Worm (Caenorhabditis elegans): ENCODE data around the gene lad-2.

DNA sequence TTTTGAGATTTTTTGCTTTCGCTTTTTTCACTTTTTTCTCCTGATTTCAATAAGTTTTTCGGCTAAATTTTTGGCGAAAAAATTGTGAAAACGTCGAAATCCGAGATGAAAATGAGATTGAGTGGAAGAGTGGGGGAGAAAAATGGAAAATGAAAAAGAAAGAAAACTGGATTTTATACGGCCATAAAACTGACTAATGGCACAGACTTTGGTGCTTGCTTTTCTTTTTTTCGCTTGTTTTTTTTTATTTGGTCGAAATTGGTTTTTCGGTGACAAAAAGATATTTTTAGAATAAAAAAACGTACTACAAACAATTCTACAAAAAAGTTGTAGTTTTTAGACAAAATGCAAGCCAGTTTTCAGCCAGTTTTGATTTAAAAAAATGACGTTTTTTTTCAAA is 24.5 kb upstream of the lad-2 start:
- TF ChIP-seq elt-1 (tag; optimal IDR thresholded peaks at IDR 0.05) (no peak), ama-1 (optimal IDR thresholded peaks at IDR 0.05) (no peak), mdl-1 (tag; optimal IDR thresholded peaks at IDR 0.05) (no peak), ceh-82 (tag; optimal IDR thresholded peaks at IDR 0.05) (no peak), snpc-4 (tag; optimal IDR thresholded peaks at IDR 0.05) (no peak), nhr-237 (tag; optimal IDR thresholded peaks at IDR 0.05) (no peak), aly-2 (tag; optimal IDR thresholded peaks at IDR 0.05) (no peak), nhr-129 (tag; optimal IDR thresholded peaks at IDR 0.05) (no peak)

Data from whole organism, L2 larva.